Fruit fly (Drosophila melanogaster) whole organism, embryonic: ENCODE data around the gene Nepl3.

Source experiments
- Awh ChIP-seq: fragments of 200-800 bp; sonication (Bioruptor generic); IDR thresholded peaks from 2 replicates; pipeline ENCODE4, ENCODE4 v1.3.6; 2022; ENCODE audit warnings: missing biosample characterization, missing genetic modification characterization
- Bdp1 ChIP-seq: fragments of 200-800 bp; sonication (Bioruptor generic); optimal IDR thresholded peaks from 3 replicates; lab custom pipeline; 2016; ENCODE audit warnings: missing biosample characterization, missing genetic modification characterization
- Bgb ChIP-seq: fragments of 200-800 bp; sonication (Bioruptor generic); IDR thresholded peaks from 2 replicates; pipeline ENCODE4 v1.3.6; 2022; ENCODE audit warnings: missing biosample characterization, missing genetic modification characterization; ENCODE audit not compliant: partially characterized antibody
- CG10209 ChIP-seq: fragments of 200-800 bp; sonication (Bioruptor generic); optimal IDR thresholded peaks from 3 replicates; lab custom pipeline; 2017; ENCODE audit warnings: missing biosample characterization, mild to moderate bottlenecking, missing genetic modification characterization, missing genetic modification reagents
- CG10565 ChIP-seq: fragments of 200-800 bp; sonication (Bioruptor generic); optimal IDR thresholded peaks from 3 replicates; lab custom pipeline; 2016; ENCODE audit warnings: missing biosample characterization, mild to moderate bottlenecking, missing genetic modification characterization
- CG15269 ChIP-seq: fragments of 200-800 bp; sonication (Bioruptor generic); optimal IDR thresholded peaks from 2 replicates; lab custom pipeline; 2018; ENCODE audit warnings: missing biosample characterization, mild to moderate bottlenecking, missing genetic modification characterization, moderate library complexity
- CG1647 ChIP-seq: fragments of 200-800 bp; sonication (Bioruptor generic); optimal IDR thresholded peaks from 3 replicates; lab custom pipeline; 2016; ENCODE audit warnings: missing biosample characterization, missing genetic modification characterization
- CG16779 ChIP-seq: fragments of 200-800 bp; sonication (Bioruptor generic); IDR thresholded peaks from 2 replicates; pipeline ENCODE4 v1.3.6; 2022; ENCODE audit warnings: missing biosample characterization, missing genetic modification characterization
- CG18011 ChIP-seq: fragments of 200-800 bp; sonication (Bioruptor generic); optimal IDR thresholded peaks from 2 replicates; lab custom pipeline; 2017; ENCODE audit warnings: missing biosample characterization, missing genetic modification characterization, mild to moderate bottlenecking, moderate library complexity, missing genotype
- CG2129 ChIP-seq: fragments of 200-800 bp; sonication (Bioruptor generic); IDR thresholded peaks from 2 replicates; pipeline ENCODE4 v1.3.6; 2022; ENCODE audit warnings: missing biosample characterization, missing genetic modification characterization; ENCODE audit not compliant: partially characterized antibody
- CG2712 ChIP-seq: fragments of 200-800 bp; optimal IDR thresholded peaks from 3 replicates; lab custom pipeline; 2019; ENCODE audit warnings: missing biosample characterization, mild to moderate bottlenecking, missing genetic modification characterization, moderate library complexity
- CG3065 ChIP-seq: fragments of 200-800 bp; sonication (Bioruptor generic); optimal IDR thresholded peaks from 2 replicates; lab custom pipeline; 2016; ENCODE audit warnings: missing biosample characterization, missing genetic modification characterization
- CG34376 ChIP-seq: fragments of 200-800 bp; sonication (Bioruptor generic); optimal IDR thresholded peaks from 2 replicates; lab custom pipeline; 2018; ENCODE audit warnings: missing biosample characterization, mild to moderate bottlenecking, missing genetic modification characterization
- CG42726 ChIP-seq: fragments of 200-800 bp; sonication (Bioruptor generic); IDR thresholded peaks from 2 replicates; pipeline ENCODE4 v1.3.6; 2022; ENCODE audit warnings: missing biosample characterization, missing genetic modification characterization; ENCODE audit not compliant: partially characterized antibody
- CG8388 ChIP-seq: fragments of 200-800 bp; sonication (Bioruptor generic); optimal IDR thresholded peaks from 2 replicates; lab custom pipeline; 2019; ENCODE audit warnings: missing biosample characterization, mild to moderate bottlenecking, missing genetic modification characterization, moderate library complexity
- CG9609 ChIP-seq: fragments of 200-800 bp; sonication (Bioruptor generic); optimal IDR thresholded peaks from 3 replicates; lab custom pipeline; 2016; ENCODE audit warnings: missing biosample characterization, missing genetic modification characterization
- Chrac-16 ChIP-seq: fragments of 200-800 bp; sonication (Bioruptor generic); optimal IDR thresholded peaks from 3 replicates; lab custom pipeline; 2016; ENCODE audit warnings: missing biosample characterization, missing genetic modification characterization
- D19B ChIP-seq: fragments of 200-800 bp; sonication (Bioruptor generic); optimal IDR thresholded peaks from 2 replicates; lab custom pipeline; 2017; ENCODE audit warnings: missing biosample characterization, mild to moderate bottlenecking, missing genetic modification characterization
- Dad ChIP-seq: fragments of 200-800 bp; sonication (Bioruptor generic); optimal IDR thresholded peaks from 3 replicates; lab custom pipeline; 2016; ENCODE audit warnings: missing biosample characterization, missing genetic modification characterization
- Dek ChIP-seq: fragments of 200-800 bp; sonication (Bioruptor generic); optimal IDR thresholded peaks from 3 replicates; lab custom pipeline; 2019; ENCODE audit warnings: missing biosample characterization, mild to moderate bottlenecking, missing genetic modification characterization, moderate library complexity
- Dll ChIP-seq: fragments of 200-800 bp; sonication (Bioruptor generic); IDR thresholded peaks from 4 replicates; pipeline ENCODE4 v1.3.6; 2022; ENCODE audit warnings: missing biosample characterization, missing genetic modification characterization; ENCODE audit not compliant: partially characterized antibody
- E2f2 ChIP-seq: fragments of 200-800 bp; sonication (Bioruptor generic); IDR thresholded peaks from 2 replicates; pipeline ENCODE4 v1.3.6; 2022; ENCODE audit warnings: missing biosample characterization, missing genetic modification characterization
- Ets97D ChIP-seq: fragments of 200-800 bp; sonication (Bioruptor generic); optimal IDR thresholded peaks from 3 replicates; lab custom pipeline; 2016; ENCODE audit warnings: missing biosample characterization, missing genetic modification characterization
- Gsc ChIP-seq: fragments of 200-800 bp; sonication (Bioruptor generic); IDR thresholded peaks from 2 replicates; pipeline ENCODE4 v1.3.6; 2022; ENCODE audit warnings: missing biosample characterization, missing genetic modification characterization
- Hmx ChIP-seq: fragments of 200-800 bp; sonication (Bioruptor generic); optimal IDR thresholded peaks from 2 replicates; lab custom pipeline; 2016; ENCODE audit warnings: missing biosample characterization, missing genetic modification characterization
- Hr51 ChIP-seq, 2 experiments: fragments of 200-800 bp; sonication (Bioruptor generic); optimal IDR thresholded peaks; 2 replicates in 1 of 2; 3 replicates in 1 of 2; lab custom pipeline; 2016 to 2018; ENCODE audit warnings: missing biosample characterization in 2 of 2, missing genetic modification characterization in 2 of 2, mild to moderate bottlenecking in 1 of 2, moderate library complexity in 1 of 2
- Kr ChIP-seq: fragments of 200-800 bp; sonication (Bioruptor generic); optimal IDR thresholded peaks from 2 replicates; lab custom pipeline; 2017; ENCODE audit warnings: missing biosample characterization, mild to moderate bottlenecking, missing genetic modification characterization
- Lpt ChIP-seq: fragments of >200 bp; optimal IDR thresholded peaks from 2 replicates; lab custom pipeline; 2018; ENCODE audit warnings: missing biosample characterization, missing genetic modification characterization
- MBD-R2 ChIP-seq: fragments of 200-800 bp; sonication (Bioruptor generic); IDR thresholded peaks from 2 replicates; pipeline ENCODE4 v1.3.6; 2022; ENCODE audit warnings: missing biosample characterization, missing genetic modification characterization
- NC2β ChIP-seq: fragments of 200-800 bp; sonication (Bioruptor generic); optimal IDR thresholded peaks from 2 replicates; lab custom pipeline; 2016; ENCODE audit warnings: missing biosample characterization, missing genetic modification characterization
- NFAT ChIP-seq: fragments of 200-800 bp; sonication (Bioruptor generic); IDR thresholded peaks from 2 replicates; pipeline ENCODE4 v1.3.6; 2022; ENCODE audit warnings: missing biosample characterization, missing genetic modification characterization
- Oli ChIP-seq: fragments of 200-800 bp; sonication (Bioruptor generic); optimal IDR thresholded peaks from 2 replicates; lab custom pipeline; 2018; ENCODE audit warnings: missing biosample characterization, mild to moderate bottlenecking, missing genetic modification characterization, moderate library complexity
- Stat92E ChIP-seq, 3 experiments: fragments of >200 bp in 2 of 3; fragments of 200-800 bp in 1 of 3; sonication (Bioruptor generic) in 1 of 3; optimal IDR thresholded peaks; 2 replicates each; lab custom pipeline; 2017 to 2019; ENCODE audit warnings: missing biosample characterization in 3 of 3, missing genetic modification characterization in 3 of 3, mild to moderate bottlenecking in 1 of 3, moderate library complexity in 1 of 3
- Taf1 ChIP-seq: fragments of 200-800 bp; sonication (Bioruptor generic); IDR thresholded peaks from 2 replicates; pipeline ENCODE4 v1.3.6; 2022; ENCODE audit warnings: missing biosample characterization, missing genetic modification characterization
- Vsx1 ChIP-seq: fragments of 200-800 bp; sonication (Bioruptor generic); optimal IDR thresholded peaks from 2 replicates; lab custom pipeline; 2017; ENCODE audit warnings: missing biosample characterization, mild to moderate bottlenecking, missing genetic modification characterization, missing genetic modification reagents
- Xrp1 ChIP-seq: fragments of 200-800 bp; sonication (Bioruptor generic); IDR thresholded peaks from 2 replicates; pipeline ENCODE4 v1.3.6; 2022; ENCODE audit warnings: missing biosample characterization, missing genetic modification characterization
- amos ChIP-seq: fragments of 200-800 bp; sonication (Bioruptor generic); IDR thresholded peaks from 2 replicates; pipeline ENCODE4 v1.3.6; 2022; ENCODE audit warnings: missing biosample characterization, missing genetic modification characterization; ENCODE audit not compliant: partially characterized antibody
- az2 ChIP-seq: fragments of 200-800 bp; sonication (Bioruptor generic); optimal IDR thresholded peaks from 3 replicates; lab custom pipeline; 2016; ENCODE audit warnings: missing biosample characterization, missing genetic modification characterization
- chm ChIP-seq: fragments of 200-800 bp; sonication (Bioruptor generic); IDR thresholded peaks from 2 replicates; pipeline ENCODE4 v1.3.6; 2022; ENCODE audit warnings: missing biosample characterization, missing genetic modification characterization
- fd96Cb ChIP-seq: fragments of 200-800 bp; sonication (Bioruptor generic); optimal IDR thresholded peaks from 2 replicates; lab custom pipeline; 2018; ENCODE audit warnings: missing biosample characterization, mild to moderate bottlenecking, missing genetic modification characterization, moderate library complexity
- gfzf ChIP-seq: fragments of 200-800 bp; sonication (Bioruptor generic); optimal IDR thresholded peaks from 2 replicates; lab custom pipeline; 2016; ENCODE audit warnings: missing biosample characterization, mild to moderate bottlenecking, missing genetic modification characterization, moderate library complexity
- ken ChIP-seq: fragments of 200-800 bp; sonication (Bioruptor generic); IDR thresholded peaks from 3 replicates; pipeline ENCODE4 v1.3.6; 2022; ENCODE audit warnings: missing biosample characterization, missing genetic modification characterization
- klu ChIP-seq: fragments of 200-800 bp; sonication (Bioruptor generic); IDR thresholded peaks from 2 replicates; pipeline ENCODE4 v1.3.6; 2022; ENCODE audit warnings: missing biosample characterization, missing genetic modification characterization
- knrl ChIP-seq: fragments of 200-800 bp; sonication (Bioruptor generic); IDR thresholded peaks from 3 replicates; pipeline ENCODE4 v1.3.6; 2022; ENCODE audit warnings: missing biosample characterization, missing genetic modification characterization; ENCODE audit not compliant: partially characterized antibody
- lmd ChIP-seq: fragments of 200-800 bp; sonication (Bioruptor generic); IDR thresholded peaks from 2 replicates; pipeline ENCODE4 v1.3.6; 2022; ENCODE audit warnings: missing biosample characterization, missing genetic modification characterization
- mam ChIP-seq: fragments of 200-800 bp; sonication (Bioruptor generic); optimal IDR thresholded peaks from 3 replicates; lab custom pipeline; 2016; ENCODE audit warnings: missing biosample characterization, missing genetic modification characterization
- oc ChIP-seq: fragments of 200-800 bp; sonication (Bioruptor generic); optimal IDR thresholded peaks from 2 replicates; lab custom pipeline; 2018; ENCODE audit warnings: missing biosample characterization, mild to moderate bottlenecking, missing genetic modification characterization, moderate library complexity
- sd ChIP-seq: fragments of 200-800 bp; sonication (Bioruptor generic); optimal IDR thresholded peaks from 3 replicates; lab custom pipeline; 2018; ENCODE audit warnings: missing biosample characterization, mild to moderate bottlenecking, missing genetic modification characterization, moderate library complexity
- seq ChIP-seq: fragments of 200-800 bp; sonication (Bioruptor generic); IDR thresholded peaks from 2 replicates; pipeline ENCODE4 v1.3.6; 2022; ENCODE audit warnings: missing biosample characterization, missing genetic modification characterization
- tio ChIP-seq: fragments of 200-800 bp; sonication (Bioruptor generic); optimal IDR thresholded peaks from 2 replicates; lab custom pipeline; 2017; ENCODE audit warnings: missing biosample characterization, missing genetic modification characterization, inconsistent platforms
- wor ChIP-seq: fragments of 200-800 bp; sonication (Bioruptor generic); IDR thresholded peaks from 2 replicates; pipeline ENCODE4 v1.3.6; 2022; ENCODE audit warnings: missing biosample characterization, missing genetic modification characterization

The Nepl3 gene

dm6 chr2L:5096222-5096621, 38.2 kb upstream of the Nepl3 start, which contains the start of gene CG4230 (continued):
- TF ChIP-seq CG42726 (peak; percentile 48; the same call in 1 of the 2 replicates), Awh (GFP tag; lab: Robert Waterston, UW) (no peak), Ets97D (GFP tag; lab: Kevin White, UChicago) (peak; percentile 6), Bdp1 (GFP tag; lab: Kevin White, UChicago) (no peak), CG34376 (GFP tag; lab: Kevin White, UChicago) (no peak), Chrac-16 (GFP tag; lab: Kevin White, UChicago) (no peak), CG16779 (GFP tag; lab: Robert Waterston, UW) (no peak), Vsx1 (GFP tag; lab: Kevin White, UChicago) (no peak), CG8388 (GFP tag; lab: Kevin White, UChicago) (no peak), CG10565 (GFP tag; lab: Kevin White, UChicago) (no peak), Xrp1 (GFP tag; lab: Robert Waterston, UW) (no peak), mam (GFP tag; lab: Kevin White, UChicago) (no peak), ken (GFP tag; lab: Robert Waterston, UW) (no peak), CG2712 (peak; percentile 30), Hr51 (GFP tag; optimal IDR thresholded peaks at IDR 0.05; lab: Kevin White, UChicago) (no peak), Dll (peak; percentile 84), lmd (GFP tag; lab: Robert Waterston, UW) (no peak), Lpt (GFP tag; lab: Kevin White, UChicago) (no peak), Gsc (no peak), fd96Cb (tag; lab: Kevin White, UChicago) (no peak), Stat92E (GFP tag; optimal IDR thresholded peaks at IDR 0.05; lab: Kevin White, UChicago) (no peak), klu (GFP tag; lab: Robert Waterston, UW) (no peak), CG9609 (GFP tag; lab: Kevin White, UChicago) (no peak), E2f2 (peak; percentile 36; the same call in 1 of the 2 replicates), amos (peak; percentile 92), az2 (no peak), CG15269 (tag; lab: Kevin White, UChicago) (no peak), D19B (no peak), wor (GFP tag; lab: Robert Waterston, UW) (no peak), CG1647 (GFP tag; lab: Kevin White, UChicago) (no peak), Bgb (peak; percentile 95), Dek (tag; lab: Kevin White, UChicago) (no peak), Dad (no peak), CG3065 (GFP tag; lab: Kevin White, UChicago) (no peak), Oli (tag; lab: Kevin White, UChicago) (no peak), CG10209 (GFP tag; lab: Kevin White, UChicago) (no peak), Hmx (no peak), chm (GFP tag; lab: Robert Waterston, UW) (peak; percentile 55; the same call in 1 of the 2 replicates), CG18011 (no peak), CG2129 (peak; percentile 70), tio (GFP tag; lab: Kevin White, UChicago) (no peak), seq (GFP tag; lab: Robert Waterston, UW) (no peak), MBD-R2 (peak; percentile 83), NC2β (no peak), knrl (GFP tag; lab: Robert Waterston, UW) (peak; percentile 76), sd (no peak), Kr (GFP tag; lab: Kevin White, UChicago) (no peak), gfzf (peak; percentile 39), oc (no peak), Taf1 (GFP tag; lab: Robert Waterston, UW) (no peak), NFAT (GFP tag; lab: Robert Waterston, UW) (no peak)
